Worm (Caenorhabditis elegans) whole organism, young adult: ENCODE measurements around the gene hlh-1.

ENCODE experiments used
- B0035.1 ChIP-seq: sonication (generic microtip); optimal IDR thresholded peaks from 2 replicates; lab custom pipeline; 2016; ENCODE audit warnings: missing genetic modification characterization, mild to moderate bottlenecking, missing compliant biosample characterization, missing genotype, missing genetic modification reagents
- C06A6.2 ChIP-seq: fragments of 200-800 bp; sonication (Bioruptor generic); conservative IDR thresholded peaks from 2 replicates; pipeline ENCODE4 v1.3.6; 2022; ENCODE audit warnings: missing genetic modification characterization, missing compliant biosample characterization
- D2030.7 ChIP-seq: fragments of 200-800 bp; sonication (Bioruptor generic); IDR thresholded peaks from 2 replicates; pipeline ENCODE4 v1.3.6; 2022; ENCODE audit warnings: missing genetic modification reagents, missing genetic modification characterization, missing compliant biosample characterization
- F33H1.4 ChIP-seq: fragments of 200-800 bp; sonication (Bioruptor generic); IDR thresholded peaks from 2 replicates; pipeline ENCODE4 v1.3.6; 2022; ENCODE audit warnings: missing genetic modification reagents, missing genetic modification characterization, missing compliant biosample characterization
- F39B2.1 ChIP-seq: fragments of 200-800 bp; sonication (Bioruptor generic); IDR thresholded peaks from 2 replicates; pipeline ENCODE4 v1.3.6; 2022; ENCODE audit warnings: missing genetic modification reagents, missing genetic modification characterization, missing compliant biosample characterization
- F49E8.2 ChIP-seq: sonication (generic microtip); optimal IDR thresholded peaks from 3 replicates; lab custom pipeline; 2017; ENCODE audit warnings: missing genetic modification characterization, mild to moderate bottlenecking, missing compliant biosample characterization, antibody characterized with exemption, moderate library complexity; ENCODE audit not compliant: insufficient read depth
- F55B11.4 ChIP-seq: sonication (generic microtip); optimal IDR thresholded peaks from 2 replicates; lab custom pipeline; 2016; ENCODE audit warnings: missing compliant biosample characterization, missing genetic modification characterization, borderline replicate concordance; ENCODE audit not compliant: insufficient read depth
- K12H6.12 ChIP-seq: fragments of 200-800 bp; sonication (Bioruptor generic); optimal IDR thresholded peaks from 2 replicates; lab custom pipeline; 2018; ENCODE audit warnings: mild to moderate bottlenecking, missing genetic modification characterization, missing compliant biosample characterization
- T07F8.4 ChIP-seq: sonication (generic microtip); optimal IDR thresholded peaks from 2 replicates; lab custom pipeline; 2016; ENCODE audit warnings: mild to moderate bottlenecking, missing genetic modification characterization, moderate library complexity, missing compliant biosample characterization
- Y53F4B.3 ChIP-seq: fragments of 200-800 bp; sonication (Bioruptor generic); IDR thresholded peaks from 2 replicates; pipeline ENCODE4 v1.3.6; 2022; ENCODE audit warnings: missing genetic modification reagents, missing genetic modification characterization, missing compliant biosample characterization
- Y53G8AR.9 ChIP-seq: fragments of 200-800 bp; sonication (Bioruptor generic); conservative IDR thresholded peaks from 2 replicates; pipeline ENCODE4 v1.3.6; 2022; ENCODE audit warnings: missing genetic modification reagents, missing genetic modification characterization, missing compliant biosample characterization
- Y95B8A.8 ChIP-seq: fragments of 200-800 bp; sonication (Bioruptor generic); IDR thresholded peaks from 2 replicates; pipeline ENCODE4 v1.3.6; 2022; ENCODE audit warnings: missing genetic modification reagents, missing genetic modification characterization, missing compliant biosample characterization
- athp-1 ChIP-seq: sonication (generic microtip); optimal IDR thresholded peaks from 2 replicates; lab custom pipeline; 2017; ENCODE audit warnings: mild to moderate bottlenecking, missing genetic modification characterization, missing compliant biosample characterization
- attf-3 ChIP-seq: fragments of 200-800 bp; sonication (Bioruptor generic); conservative IDR thresholded peaks from 2 replicates; pipeline ENCODE4 v1.3.6; 2022; ENCODE audit warnings: missing genetic modification reagents, missing genetic modification characterization, missing compliant biosample characterization
- bed-2 ChIP-seq: fragments of 200-800 bp; sonication (Bioruptor generic); IDR thresholded peaks from 2 replicates; pipeline ENCODE4 v1.3.6; 2022; ENCODE audit warnings: missing genetic modification reagents, missing genetic modification characterization, missing compliant biosample characterization
- ceh-100 ChIP-seq: fragments of 200-800 bp; sonication (Bioruptor generic); IDR thresholded peaks from 2 replicates; pipeline ENCODE4 v1.3.6; 2022; ENCODE audit warnings: missing genetic modification reagents, missing genetic modification characterization, missing compliant biosample characterization
- ceh-27 ChIP-seq: fragments of 200-800 bp; sonication (Bioruptor generic); optimal IDR thresholded peaks from 2 replicates; lab custom pipeline; 2018; ENCODE audit warnings: mild to moderate bottlenecking, missing genetic modification characterization, moderate library complexity, missing compliant biosample characterization
- ceh-91 ChIP-seq: fragments of 200-800 bp; sonication (Bioruptor generic); IDR thresholded peaks from 2 replicates; pipeline ENCODE4 v1.3.6; 2022; ENCODE audit warnings: missing genetic modification reagents, missing genetic modification characterization, missing compliant biosample characterization
- chd-7 ChIP-seq: sonication (generic microtip); optimal IDR thresholded peaks from 2 replicates; lab custom pipeline; 2016; ENCODE audit warnings: mild to moderate bottlenecking, missing genetic modification characterization, moderate library complexity, missing compliant biosample characterization
- efl-1 ChIP-seq: fragments of 150-350 bp; optimal IDR thresholded peaks from 2 replicates; lab custom pipeline; 2014; ENCODE audit warnings: missing biosample characterization, missing genetic modification reagents, missing genetic modification characterization
- egl-18 ChIP-seq: fragments of 200-800 bp; sonication (Bioruptor generic); IDR thresholded peaks from 2 replicates; pipeline ENCODE4 v1.3.6; 2022; ENCODE audit warnings: missing genetic modification reagents, missing genetic modification characterization, missing compliant biosample characterization
- egl-44 ChIP-seq: fragments of 200-800 bp; sonication (Bioruptor generic); IDR thresholded peaks from 2 replicates; pipeline ENCODE4 v1.3.6; 2022; ENCODE audit warnings: missing genetic modification reagents, missing genetic modification characterization, missing compliant biosample characterization
- egrh-3 ChIP-seq: fragments of 200-800 bp; sonication (Bioruptor generic); IDR thresholded peaks from 2 replicates; pipeline ENCODE4 v1.3.6; 2022; ENCODE audit warnings: missing genetic modification reagents, missing genetic modification characterization, missing compliant biosample characterization
- ekl-4 ChIP-seq: fragments of 200-800 bp; sonication (Bioruptor generic); IDR thresholded peaks from 2 replicates; pipeline ENCODE4 v1.3.6; 2022; ENCODE audit warnings: missing genetic modification reagents, missing genetic modification characterization, missing compliant biosample characterization
- lag-1 ChIP-seq: fragments of 200-800 bp; sonication (Bioruptor generic); IDR thresholded peaks from 2 replicates; pipeline ENCODE4 v1.3.6; 2022; ENCODE audit warnings: missing genetic modification reagents, missing genetic modification characterization, missing compliant biosample characterization
- lin-26 ChIP-seq: fragments of 200-800 bp; sonication (Bioruptor generic); IDR thresholded peaks from 2 replicates; pipeline ENCODE4 v1.3.6; 2022; ENCODE audit warnings: missing genetic modification reagents, missing genetic modification characterization, missing compliant biosample characterization
- lin-40 ChIP-seq: sonication (generic microtip); optimal IDR thresholded peaks from 2 replicates; lab custom pipeline; 2016; ENCODE audit warnings: missing genetic modification characterization, mild to moderate bottlenecking, missing compliant biosample characterization, missing genotype, missing genetic modification reagents
- lsl-1 ChIP-seq: fragments of 200-800 bp; sonication (Bioruptor generic); optimal IDR thresholded peaks from 2 replicates; lab custom pipeline; 2018; ENCODE audit warnings: mild to moderate bottlenecking, missing genetic modification characterization, moderate library complexity, missing compliant biosample characterization
- lsy-27 ChIP-seq: sonication (generic microtip); optimal IDR thresholded peaks from 2 replicates; lab custom pipeline; 2017; ENCODE audit warnings: missing genetic modification characterization, mild to moderate bottlenecking, missing compliant biosample characterization, antibody characterized with exemption, missing genotype, borderline replicate concordance; ENCODE audit not compliant: insufficient read depth
- madf-6 ChIP-seq: fragments of 200-800 bp; sonication (Bioruptor generic); IDR thresholded peaks from 2 replicates; pipeline ENCODE4 v1.3.6; 2022; ENCODE audit warnings: missing genetic modification reagents, missing genetic modification characterization, missing compliant biosample characterization
- madf-8 ChIP-seq: fragments of 200-800 bp; sonication (Bioruptor generic); conservative IDR thresholded peaks from 2 replicates; pipeline ENCODE4 v1.3.6; 2022; ENCODE audit warnings: missing genetic modification reagents, missing genetic modification characterization, missing compliant biosample characterization
- mcd-1 ChIP-seq: fragments of 200-800 bp; sonication (Bioruptor generic); IDR thresholded peaks from 2 replicates; pipeline ENCODE4 v1.3.6; 2022; ENCODE audit warnings: missing genetic modification reagents, missing genetic modification characterization, missing compliant biosample characterization
- nfya-1 ChIP-seq: sonication (generic microtip); optimal IDR thresholded peaks from 2 replicates; lab custom pipeline; 2017; ENCODE audit warnings: antibody characterized with exemption, missing compliant biosample characterization, missing genetic modification characterization, borderline replicate concordance; ENCODE audit not compliant: insufficient read depth
- nhr-120 ChIP-seq: fragments of 200-800 bp; sonication (Bioruptor generic); IDR thresholded peaks from 2 replicates; pipeline ENCODE4 v1.3.6; 2022; ENCODE audit warnings: missing genetic modification characterization, missing compliant biosample characterization
- repo-1 ChIP-seq: sonication (generic microtip); optimal IDR thresholded peaks from 2 replicates; lab custom pipeline; 2017; ENCODE audit warnings: mild to moderate bottlenecking, missing genetic modification characterization, missing compliant biosample characterization
- rpc-1 ChIP-seq, 2 experiments: fragments of 150-350 bp in 1 of 2; sonication (generic microtip) in 1 of 2; optimal IDR thresholded peaks; 2 replicates each; lab custom pipeline; 2014 to 2018; ENCODE audit warnings: missing biosample characterization in 1 of 2, missing genetic modification characterization in 1 of 2, missing genetic modification reagents in 1 of 2, missing genotype in 1 of 2
- sdz-38 ChIP-seq: sonication (generic microtip); optimal IDR thresholded peaks from 2 replicates; lab custom pipeline; 2016; ENCODE audit warnings: missing genotype, missing genetic modification characterization, missing compliant biosample characterization
- snpc-1.3 ChIP-seq: sonication (generic microtip); optimal IDR thresholded peaks from 2 replicates; lab custom pipeline; 2017; ENCODE audit warnings: missing genetic modification characterization, mild to moderate bottlenecking, missing compliant biosample characterization, antibody characterized with exemption, moderate library complexity, missing genotype, missing genetic modification reagents; ENCODE audit not compliant: insufficient read depth
- somi-1 ChIP-seq: fragments of 200-800 bp; sonication (Bioruptor generic); optimal IDR thresholded peaks from 2 replicates; lab custom pipeline; 2018; ENCODE audit warnings: mild to moderate bottlenecking, missing genetic modification characterization, missing compliant biosample characterization
- tlf-1 ChIP-seq: fragments of 200-800 bp; sonication (Bioruptor generic); optimal IDR thresholded peaks from 2 replicates; lab custom pipeline; 2018; ENCODE audit warnings: mild to moderate bottlenecking, missing genetic modification characterization, missing compliant biosample characterization
- unc-130 ChIP-seq: sonication (generic microtip); optimal IDR thresholded peaks from 2 replicates; lab custom pipeline; 2016; ENCODE audit warnings: missing genetic modification reagents, missing genetic modification characterization, missing compliant biosample characterization
- xnd-1 ChIP-seq: sonication (generic microtip); optimal IDR thresholded peaks from 2 replicates; lab custom pipeline; 2016; ENCODE audit warnings: missing genotype, missing genetic modification reagents, missing genetic modification characterization, missing compliant biosample characterization
- zim-3 ChIP-seq: sonication (generic microtip); optimal IDR thresholded peaks from 2 replicates; lab custom pipeline; 2017; ENCODE audit warnings: mild to moderate bottlenecking, missing genetic modification characterization, moderate library complexity, missing compliant biosample characterization
- ztf-18 ChIP-seq: sonication (generic microtip); optimal IDR thresholded peaks from 2 replicates; lab custom pipeline; 2016; ENCODE audit warnings: missing genotype, mild to moderate bottlenecking, missing genetic modification characterization, missing compliant biosample characterization

hlh-1 gene

DNA sequence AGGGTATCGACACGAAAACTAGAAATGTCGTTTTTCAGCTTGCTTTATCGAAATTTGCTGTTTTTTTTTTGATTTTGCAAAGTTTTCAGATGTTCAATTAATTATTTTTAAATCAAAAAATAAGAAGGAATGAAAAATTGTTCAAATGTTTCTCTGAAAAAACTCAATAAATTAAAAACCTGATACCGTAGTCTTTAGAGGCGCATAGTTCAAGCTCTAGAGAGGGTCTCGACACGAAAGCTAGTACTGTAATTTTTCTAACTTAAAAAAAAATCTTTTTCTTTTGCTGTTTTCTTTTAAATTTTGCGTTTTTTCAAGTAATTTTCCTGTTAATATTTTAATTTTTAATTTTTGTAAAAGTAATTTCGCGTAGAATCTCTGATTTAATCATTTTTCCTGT is 47.9 kb downstream of the hlh-1 start:
- TF ChIP-seq chd-7 (tag; lab: Kevin White, UChicago): no peak
- no peak for TF ChIP-seq mcd-1 (GFP tag; lab: Robert Waterston, UW)
- TF ChIP-seq egrh-3: no peak
- no peak for TF ChIP-seq tlf-1 (GFP tag; lab: Kevin White, UChicago)
- no peak for TF ChIP-seq zim-3 (tag; lab: Kevin White, UChicago)
- no peak for TF ChIP-seq efl-1 (GFP tag; lab: Kevin White, UChicago)
- TF ChIP-seq ceh-91: 0 out of 2 replicates have a peak, but pooled peaks have one; percentile 47
- no peak for TF ChIP-seq ekl-4 (GFP tag; lab: Robert Waterston, UW)
- TF ChIP-seq egl-18 (GFP tag; lab: Robert Waterston, UW): no peak
- TF ChIP-seq snpc-1.3 (tag; lab: Kevin White, UChicago): no peak
- no peak for TF ChIP-seq nhr-120 (GFP tag; lab: Robert Waterston, UW)
- no peak for TF ChIP-seq T07F8.4
- TF ChIP-seq Y53F4B.3 (GFP tag; lab: Robert Waterston, UW): no peak
- TF ChIP-seq xnd-1 (tag; lab: Kevin White, UChicago): peak; percentile 87
- no peak for TF ChIP-seq C06A6.2 (GFP tag; lab: Robert Waterston, UW)
- TF ChIP-seq lsl-1 (GFP tag; lab: Kevin White, UChicago): peak; percentile 97
- TF ChIP-seq repo-1 (tag; lab: Kevin White, UChicago): no peak
- no peak for TF ChIP-seq lin-40 (tag; lab: Kevin White, UChicago)
- no peak for TF ChIP-seq lsy-27 (tag; lab: Kevin White, UChicago)
- TF ChIP-seq ceh-100 (GFP tag; lab: Robert Waterston, UW): no peak
- no peak for TF ChIP-seq ceh-27 (GFP tag; lab: Kevin White, UChicago)
- no peak for TF ChIP-seq somi-1 (GFP tag; lab: Kevin White, UChicago)
- TF ChIP-seq unc-130: no peak
- TF ChIP-seq attf-3 (GFP tag; lab: Robert Waterston, UW): no peak
- TF ChIP-seq B0035.1 (tag; lab: Kevin White, UChicago): no peak
- peak; percentile 90 for TF ChIP-seq F33H1.4 (GFP tag; lab: Robert Waterston, UW)
- TF ChIP-seq athp-1 (tag; lab: Kevin White, UChicago): no peak
- no peak for TF ChIP-seq sdz-38 (tag; lab: Kevin White, UChicago)
- no peak; the same call in 1 of the 2 replicates for TF ChIP-seq D2030.7 (GFP tag; lab: Robert Waterston, UW)
- peak; percentile 62; the same call in 1 of the 2 replicates for TF ChIP-seq madf-8 (GFP tag; lab: Robert Waterston, UW)
- TF ChIP-seq nfya-1 (tag; lab: Kevin White, UChicago): no peak
- no peak for TF ChIP-seq Y95B8A.8 (GFP tag; lab: Robert Waterston, UW)
- no peak for TF ChIP-seq bed-2
- TF ChIP-seq lin-26: no peak
- no peak for TF ChIP-seq rpc-1 (optimal IDR thresholded peaks at IDR 0.05; lab: Kevin White, UChicago)
- no peak for TF ChIP-seq rpc-1 (tag; optimal IDR thresholded peaks at IDR 0.05; lab: Kevin White, UChicago)
- no peak for TF ChIP-seq K12H6.12 (tag; lab: Kevin White, UChicago)
- TF ChIP-seq madf-6 (GFP tag; lab: Robert Waterston, UW): peak; percentile 90
- no peak for TF ChIP-seq Y53G8AR.9 (GFP tag; lab: Robert Waterston, UW)
- no peak for TF ChIP-seq egl-44 (GFP tag; lab: Robert Waterston, UW)
- TF ChIP-seq ztf-18 (tag; lab: Kevin White, UChicago): no peak
- peak; percentile 7 for TF ChIP-seq F49E8.2 (tag; lab: Kevin White, UChicago)
- TF ChIP-seq lag-1 (GFP tag; lab: Robert Waterston, UW): no peak
- no peak for TF ChIP-seq F55B11.4 (tag; lab: Kevin White, UChicago)
- no peak for TF ChIP-seq F39B2.1
